Worm (Caenorhabditis elegans) whole organism, young adult: Measurements from ENCODE around the gene ergo-1.

Experiments
- B0261.1 ChIP-seq: sonication (generic microtip); optimal IDR thresholded peaks from 2 replicates; lab custom pipeline; 2016; ENCODE audit warnings: mild to moderate bottlenecking, missing genetic modification characterization, moderate library complexity, missing compliant biosample characterization
- C17E4.6 ChIP-seq: fragments of 200-800 bp; sonication (Bioruptor generic); IDR thresholded peaks from 2 replicates; pipeline ENCODE4 v1.3.6; 2022; ENCODE audit warnings: missing genetic modification reagents, missing genetic modification characterization, missing compliant biosample characterization
- F10E7.11 ChIP-seq: sonication (generic microtip); optimal IDR thresholded peaks from 2 replicates; lab custom pipeline; 2017; ENCODE audit warnings: mild to moderate bottlenecking, missing genetic modification characterization, moderate library complexity, missing compliant biosample characterization
- F22D6.2 ChIP-seq: sonication (generic microtip); optimal IDR thresholded peaks from 2 replicates; lab custom pipeline; 2016; ENCODE audit warnings: mild to moderate bottlenecking, missing genetic modification characterization, missing compliant biosample characterization
- F49E8.2 ChIP-seq: sonication (generic microtip); optimal IDR thresholded peaks from 3 replicates; lab custom pipeline; 2017; ENCODE audit warnings: missing genetic modification characterization, mild to moderate bottlenecking, missing compliant biosample characterization, antibody characterized with exemption, moderate library complexity; ENCODE audit not compliant: insufficient read depth
- F52B5.7 ChIP-seq: sonication (generic microtip); optimal IDR thresholded peaks from 2 replicates; lab custom pipeline; 2016; ENCODE audit warnings: mild to moderate bottlenecking, missing genetic modification characterization, missing compliant biosample characterization
- T26A5.8 ChIP-seq: sonication (generic microtip); optimal IDR thresholded peaks from 2 replicates; lab custom pipeline; 2016; ENCODE audit warnings: missing genetic modification characterization, missing compliant biosample characterization
- Y95B8A.8 ChIP-seq: fragments of 200-800 bp; sonication (Bioruptor generic); IDR thresholded peaks from 2 replicates; pipeline ENCODE4 v1.3.6; 2022; ENCODE audit warnings: missing genetic modification reagents, missing genetic modification characterization, missing compliant biosample characterization
- ZK185.1 ChIP-seq: sonication (generic microtip); optimal IDR thresholded peaks from 2 replicates; lab custom pipeline; 2016; ENCODE audit warnings: mild to moderate bottlenecking, missing genetic modification characterization, missing compliant biosample characterization; ENCODE audit not compliant: poor library complexity, severe bottlenecking
- ama-1 ChIP-seq, 3 experiments: fragments of 150-350 bp in 1 of 3; sonication (generic microtip) in 2 of 3; optimal IDR thresholded peaks; 2 replicates each; lab custom pipeline; 2014 to 2018; ENCODE audit warnings: missing biosample characterization in 2 of 3, missing genetic modification characterization in 2 of 3, missing genetic modification reagents in 2 of 3
- attf-3 ChIP-seq: fragments of 200-800 bp; sonication (Bioruptor generic); conservative IDR thresholded peaks from 2 replicates; pipeline ENCODE4 v1.3.6; 2022; ENCODE audit warnings: missing genetic modification reagents, missing genetic modification characterization, missing compliant biosample characterization
- attf-6 ChIP-seq: fragments of 200-800 bp; sonication (Bioruptor generic); IDR thresholded peaks from 2 replicates; pipeline ENCODE4 v1.3.6; 2022; ENCODE audit warnings: missing genetic modification reagents, missing genetic modification characterization, missing compliant biosample characterization
- cebp-2 ChIP-seq: fragments of 200-800 bp; sonication (Bioruptor generic); IDR thresholded peaks from 2 replicates; pipeline ENCODE4 v1.3.6; 2022; ENCODE audit warnings: missing genetic modification characterization, missing compliant biosample characterization
- ceh-27 ChIP-seq: fragments of 200-800 bp; sonication (Bioruptor generic); optimal IDR thresholded peaks from 2 replicates; lab custom pipeline; 2018; ENCODE audit warnings: mild to moderate bottlenecking, missing genetic modification characterization, moderate library complexity, missing compliant biosample characterization
- chd-7 ChIP-seq: sonication (generic microtip); optimal IDR thresholded peaks from 2 replicates; lab custom pipeline; 2016; ENCODE audit warnings: mild to moderate bottlenecking, missing genetic modification characterization, moderate library complexity, missing compliant biosample characterization
- dox-1 ChIP-seq: fragments of 200-800 bp; sonication (Bioruptor generic); IDR thresholded peaks from 2 replicates; pipeline ENCODE4 v1.3.6; 2022; ENCODE audit warnings: missing genetic modification reagents, missing genetic modification characterization, missing compliant biosample characterization
- dpl-1 ChIP-seq: fragments of 150-350 bp; optimal IDR thresholded peaks from 2 replicates; lab custom pipeline; 2014; ENCODE audit warnings: missing biosample characterization, missing genetic modification reagents, missing genetic modification characterization
- egrh-3 ChIP-seq: fragments of 200-800 bp; sonication (Bioruptor generic); IDR thresholded peaks from 2 replicates; pipeline ENCODE4 v1.3.6; 2022; ENCODE audit warnings: missing genetic modification reagents, missing genetic modification characterization, missing compliant biosample characterization
- hsf-1 ChIP-seq: fragments of 200-800 bp; sonication (Bioruptor generic); IDR thresholded peaks from 2 replicates; pipeline ENCODE4 v1.3.6; 2022; ENCODE audit warnings: missing genetic modification reagents, missing genetic modification characterization, missing compliant biosample characterization
- lin-26 ChIP-seq: fragments of 200-800 bp; sonication (Bioruptor generic); IDR thresholded peaks from 2 replicates; pipeline ENCODE4 v1.3.6; 2022; ENCODE audit warnings: missing genetic modification reagents, missing genetic modification characterization, missing compliant biosample characterization
- lin-40 ChIP-seq: sonication (generic microtip); optimal IDR thresholded peaks from 2 replicates; lab custom pipeline; 2016; ENCODE audit warnings: missing genetic modification characterization, mild to moderate bottlenecking, missing compliant biosample characterization, missing genotype, missing genetic modification reagents
- lin-54 ChIP-seq: fragments of 200-800 bp; sonication (Bioruptor generic); optimal IDR thresholded peaks from 2 replicates; lab custom pipeline; 2018; ENCODE audit warnings: mild to moderate bottlenecking, missing genetic modification characterization, missing compliant biosample characterization
- madf-3 ChIP-seq: fragments of 200-800 bp; sonication (Bioruptor generic); IDR thresholded peaks from 2 replicates; pipeline ENCODE4 v1.3.6; 2022; ENCODE audit warnings: missing genetic modification reagents, missing genetic modification characterization, missing compliant biosample characterization
- madf-8 ChIP-seq: fragments of 200-800 bp; sonication (Bioruptor generic); conservative IDR thresholded peaks from 2 replicates; pipeline ENCODE4 v1.3.6; 2022; ENCODE audit warnings: missing genetic modification reagents, missing genetic modification characterization, missing compliant biosample characterization
- mcd-1 ChIP-seq: fragments of 200-800 bp; sonication (Bioruptor generic); IDR thresholded peaks from 2 replicates; pipeline ENCODE4 v1.3.6; 2022; ENCODE audit warnings: missing genetic modification reagents, missing genetic modification characterization, missing compliant biosample characterization
- nfya-1 ChIP-seq: sonication (generic microtip); optimal IDR thresholded peaks from 2 replicates; lab custom pipeline; 2017; ENCODE audit warnings: antibody characterized with exemption, missing compliant biosample characterization, missing genetic modification characterization, borderline replicate concordance; ENCODE audit not compliant: insufficient read depth
- nhr-80 ChIP-seq: sonication (generic microtip); optimal IDR thresholded peaks from 2 replicates; lab custom pipeline; 2016; ENCODE audit warnings: missing genetic modification characterization, missing compliant biosample characterization
- pbrm-1 ChIP-seq: fragments of 200-800 bp; sonication (Bioruptor generic); IDR thresholded peaks from 2 replicates; pipeline ENCODE4 v1.3.6; 2022; ENCODE audit warnings: missing genetic modification reagents, missing genetic modification characterization, missing compliant biosample characterization
- rcor-1 ChIP-seq: fragments of 200-800 bp; sonication (Bioruptor generic); IDR thresholded peaks from 2 replicates; pipeline ENCODE4 v1.3.6; 2022; ENCODE audit warnings: missing genetic modification reagents, missing genetic modification characterization, missing compliant biosample characterization
- sea-2 ChIP-seq: fragments of 200-800 bp; sonication (Bioruptor generic); IDR thresholded peaks from 2 replicates; pipeline ENCODE4 v1.3.6; 2022; ENCODE audit warnings: missing genetic modification characterization, missing compliant biosample characterization
- snpc-1.3 ChIP-seq: sonication (generic microtip); optimal IDR thresholded peaks from 2 replicates; lab custom pipeline; 2017; ENCODE audit warnings: missing genetic modification characterization, mild to moderate bottlenecking, missing compliant biosample characterization, antibody characterized with exemption, moderate library complexity, missing genotype, missing genetic modification reagents; ENCODE audit not compliant: insufficient read depth
- tlf-1 ChIP-seq: fragments of 200-800 bp; sonication (Bioruptor generic); optimal IDR thresholded peaks from 2 replicates; lab custom pipeline; 2018; ENCODE audit warnings: mild to moderate bottlenecking, missing genetic modification characterization, missing compliant biosample characterization
- zfh-2 ChIP-seq: fragments of 200-800 bp; sonication (Bioruptor generic); conservative IDR thresholded peaks from 2 replicates; pipeline ENCODE4 v1.3.6; 2022; ENCODE audit warnings: missing genetic modification reagents, missing genetic modification characterization, missing compliant biosample characterization
- ztf-22 ChIP-seq: fragments of 200-800 bp; sonication (Bioruptor generic); optimal IDR thresholded peaks from 2 replicates; lab custom pipeline; 2018; ENCODE audit warnings: mild to moderate bottlenecking, missing genetic modification characterization, moderate library complexity, missing compliant biosample characterization
- ztf-25 ChIP-seq: fragments of 200-800 bp; sonication (Bioruptor generic); IDR thresholded peaks from 2 replicates; pipeline ENCODE4 v1.3.6; 2022; ENCODE audit warnings: missing genetic modification reagents, missing genetic modification characterization, missing compliant biosample characterization

The ergo-1 gene

DNA sequence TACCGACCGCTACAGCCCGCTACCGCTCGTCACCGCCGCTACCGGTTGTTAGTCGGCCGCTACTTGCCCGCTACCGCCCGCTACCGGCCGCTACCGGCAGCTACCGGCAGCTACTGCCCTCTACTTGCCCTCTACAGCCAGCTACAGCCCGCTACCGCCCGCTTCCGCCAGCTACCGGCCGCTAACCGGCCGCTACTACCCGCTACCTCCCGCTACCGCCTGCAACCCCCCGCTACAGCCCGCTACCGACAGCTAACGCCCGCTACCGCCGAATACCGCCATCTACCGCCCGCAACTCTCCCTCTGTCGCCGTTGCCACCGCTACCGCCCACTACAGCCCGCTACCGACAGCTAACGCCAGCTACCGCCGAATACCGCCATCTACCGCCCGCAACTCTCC lies 12.9 kb downstream of the ergo-1 start:
- peak; percentile 1 for TF ChIP-seq F52B5.7 (tag; lab: Kevin White, UChicago)
- TF ChIP-seq Y95B8A.8, result 0 out of 2 replicates have a peak, but pooled peaks have one; percentile 44
- peak; percentile 96 for TF ChIP-seq egrh-3 (GFP tag; lab: Robert Waterston, UW)
- peak; percentile 4 for TF ChIP-seq chd-7 (tag; lab: Kevin White, UChicago)
- TF ChIP-seq mcd-1 (GFP tag; lab: Robert Waterston, UW), result 0 out of 2 replicates have a peak, but pooled peaks have one; percentile 24
- TF ChIP-seq attf-3, result no peak
- peak; percentile 6 for TF ChIP-seq ceh-27 (GFP tag; lab: Kevin White, UChicago)
- TF ChIP-seq sea-2 (GFP tag; lab: Robert Waterston, UW), result no peak
- peak; percentile 79 for TF ChIP-seq zfh-2 (GFP tag; lab: Robert Waterston, UW)
- peak; percentile 56; the same call in 1 of the 2 replicates for TF ChIP-seq ztf-25

DNA sequence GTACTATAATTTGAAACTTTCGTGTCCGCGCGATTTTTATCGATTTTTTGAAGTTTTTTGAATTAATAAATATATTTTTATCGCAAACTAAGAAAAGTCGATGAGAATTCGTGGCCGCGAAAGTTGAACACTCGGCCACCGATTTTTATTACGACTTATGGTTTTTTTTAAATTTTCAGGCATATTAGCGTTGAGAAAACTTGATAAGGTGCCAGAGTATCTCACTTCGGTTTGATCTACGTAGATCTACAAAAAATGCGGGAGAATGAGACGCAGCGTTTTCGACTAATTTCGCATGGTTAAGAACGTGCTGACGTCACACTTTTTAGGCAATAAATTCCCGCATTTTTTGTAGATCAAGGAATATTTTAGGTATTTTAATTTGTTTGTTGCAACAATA lies 14.8 kb downstream of the ergo-1 start, which contains the start of gene pei-2:
pei-2 (minus strand) TSS at position 101 of the 400 bp plus-strand sequence.
- TF ChIP-seq dpl-1 (GFP tag; lab: Kevin White, UChicago), result no peak
- no peak for TF ChIP-seq lin-40 (tag; lab: Kevin White, UChicago)
- TF ChIP-seq madf-8, result no peak
- no peak for TF ChIP-seq ceh-27 (GFP tag; lab: Kevin White, UChicago)
- TF ChIP-seq T26A5.8 (tag; lab: Kevin White, UChicago), result no peak

DNA sequence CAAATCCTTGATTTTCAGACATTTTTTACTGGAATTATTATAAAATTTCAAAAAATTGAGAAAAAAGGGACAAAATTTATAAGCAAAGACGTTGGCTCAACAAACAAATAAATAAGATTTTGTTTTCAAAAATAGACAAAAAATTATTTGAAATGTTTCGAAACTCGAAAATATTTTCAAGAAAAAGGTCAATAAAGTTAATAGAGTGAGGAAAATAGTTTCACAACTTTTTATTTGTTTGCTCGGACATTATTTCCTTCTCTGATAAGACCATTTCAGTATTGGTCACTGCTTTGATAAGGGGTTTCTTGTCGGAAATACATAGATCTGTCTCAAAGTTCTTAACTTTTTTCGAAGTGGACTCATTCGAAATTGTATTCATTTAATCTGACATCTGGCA lies 18.4 kb downstream of the ergo-1 start, which contains the start of gene R09A1.3:
R09A1.3 (minus strand) TSS at position 31 of the 400 bp plus-strand sequence.
- peak; percentile 7 for TF ChIP-seq nhr-80 (tag; lab: Kevin White, UChicago)
- TF ChIP-seq pbrm-1 (GFP tag; lab: Robert Waterston, UW), result no peak
- no peak for TF ChIP-seq ZK185.1 (tag; lab: Kevin White, UChicago)
- no peak for TF ChIP-seq ama-1 (optimal IDR thresholded peaks at IDR 0.05; lab: Kevin White, UChicago)
- TF ChIP-seq ama-1 (GFP tag; optimal IDR thresholded peaks at IDR 0.05; lab: Kevin White, UChicago), result no peak
- TF ChIP-seq chd-7 (tag; lab: Kevin White, UChicago), result no peak
- TF ChIP-seq C17E4.6 (GFP tag; lab: Robert Waterston, UW), result no peak

DNA sequence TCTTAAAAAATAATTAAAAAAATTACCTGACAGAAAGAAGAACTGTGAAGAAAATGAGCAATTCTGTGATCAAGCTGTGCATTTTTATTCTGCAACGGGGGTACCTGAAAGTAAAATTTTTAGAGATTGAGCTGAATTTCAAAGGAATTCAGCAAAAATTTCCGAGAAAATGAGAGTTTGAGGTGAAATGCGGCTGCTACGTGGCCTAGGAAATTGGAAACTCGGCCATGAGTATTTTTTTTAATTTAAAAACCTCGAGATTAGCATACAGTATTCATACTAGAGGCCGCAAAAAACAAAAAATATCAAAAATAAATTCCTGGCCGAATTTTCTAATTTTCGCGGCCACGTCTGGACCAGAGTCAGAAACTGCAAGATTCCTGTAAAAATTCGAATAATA lies 24.7 kb downstream of the ergo-1 start, which contains the start of gene flp-34:
flp-34 (minus strand) TSS at position 101 of the 400 bp plus-strand sequence.
- TF ChIP-seq hsf-1 (GFP tag; lab: Robert Waterston, UW) (no peak), snpc-1.3 (tag; lab: Kevin White, UChicago) (no peak), ztf-22 (GFP tag; lab: Kevin White, UChicago) (no peak), dox-1 (GFP tag; lab: Robert Waterston, UW) (no peak), lin-26 (GFP tag; lab: Robert Waterston, UW) (no peak)

DNA sequence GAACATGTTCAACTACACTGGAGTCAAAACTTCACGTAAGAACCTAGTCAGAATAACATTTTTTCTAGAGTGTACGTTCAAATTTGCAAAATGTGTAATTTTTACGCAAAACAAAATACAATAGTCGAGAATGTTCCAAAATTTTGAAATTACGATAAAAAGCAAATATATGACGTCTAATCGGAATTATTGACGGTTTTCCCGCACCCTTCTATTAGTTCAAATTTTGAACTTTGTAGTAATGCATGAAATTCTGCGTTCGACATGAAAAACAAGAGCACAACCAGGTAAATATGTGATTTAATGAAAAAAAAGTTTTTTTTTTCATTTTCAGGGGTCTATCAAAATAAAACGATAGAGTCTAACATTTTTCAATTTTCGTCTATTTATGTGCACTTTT lies 29.5 kb downstream of the ergo-1 start:
- TF ChIP-seq lin-54 (GFP tag; lab: Kevin White, UChicago), result no peak
- no peak for TF ChIP-seq cebp-2
- TF ChIP-seq F22D6.2, result no peak
- no peak for TF ChIP-seq B0261.1
- TF ChIP-seq nfya-1, result no peak
- no peak for TF ChIP-seq tlf-1 (GFP tag; lab: Kevin White, UChicago)
- no peak for TF ChIP-seq hsf-1 (GFP tag; lab: Robert Waterston, UW)
- TF ChIP-seq F10E7.11 (tag; lab: Kevin White, UChicago), result no peak
- no peak for TF ChIP-seq madf-3 (GFP tag; lab: Robert Waterston, UW)
- no peak for TF ChIP-seq rcor-1 (GFP tag; lab: Robert Waterston, UW)
- TF ChIP-seq madf-8, result no peak
- TF ChIP-seq F49E8.2 (tag; lab: Kevin White, UChicago), result no peak
- no peak for TF ChIP-seq attf-6 (GFP tag; lab: Robert Waterston, UW)
